Worm (Caenorhabditis elegans) whole organism, L3 larva: ENCODE data around the gene dyf-6.

Experiments
- ZK546.5 ChIP-seq: sonication (generic microtip); optimal IDR thresholded peaks from 2 replicates; lab custom pipeline; 2017; ENCODE audit warnings: missing biosample characterization, missing genetic modification characterization
- aly-2 ChIP-seq: fragments of 150-350 bp; optimal IDR thresholded peaks from 2 replicates; lab custom pipeline; 2014; ENCODE audit warnings: missing biosample characterization, missing genetic modification characterization
- ama-1 ChIP-seq: fragments of 150-350 bp; optimal IDR thresholded peaks from 2 replicates; lab custom pipeline; 2018
- fkh-10 ChIP-seq: sonication (generic microtip); optimal IDR thresholded peaks from 2 replicates; lab custom pipeline; 2017; ENCODE audit warnings: missing biosample characterization, missing genetic modification reagents, missing genetic modification characterization
- lin-15B ChIP-seq: fragments of 150-350 bp; optimal IDR thresholded peaks from 2 replicates; lab custom pipeline; 2014; ENCODE audit warnings: missing biosample characterization, missing genetic modification characterization
- lin-39 ChIP-seq: fragments of 150-350 bp; optimal IDR thresholded peaks from 2 replicates; lab custom pipeline; 2018; ENCODE audit warnings: missing biosample characterization, missing genetic modification reagents, missing genetic modification characterization
- nhr-11 ChIP-seq: fragments of 150-350 bp; optimal IDR thresholded peaks from 2 replicates; lab custom pipeline; 2014; ENCODE audit warnings: missing biosample characterization, missing genetic modification characterization
- nhr-12 ChIP-seq: fragments of 150-350 bp; optimal IDR thresholded peaks from 2 replicates; lab custom pipeline; 2014; ENCODE audit warnings: missing biosample characterization, missing genetic modification characterization
- nhr-23 ChIP-seq: fragments of 150-350 bp; optimal IDR thresholded peaks from 2 replicates; lab custom pipeline; 2014; ENCODE audit warnings: missing biosample characterization, missing genetic modification reagents, missing genetic modification characterization
- pqm-1 ChIP-seq: fragments of 150-350 bp; optimal IDR thresholded peaks from 2 replicates; lab custom pipeline; 2017; ENCODE audit warnings: missing biosample characterization, missing genetic modification characterization, inconsistent platforms
- unc-39 ChIP-seq: sonication (generic microtip); optimal IDR thresholded peaks from 4 replicates; lab custom pipeline; 2017; ENCODE audit warnings: missing biosample characterization, missing genetic modification characterization
- zag-1 ChIP-seq: fragments of 150-350 bp; optimal IDR thresholded peaks from 2 replicates; lab custom pipeline; 2014; ENCODE audit warnings: missing biosample characterization, missing genetic modification characterization

- TF ChIP-seq aly-2 (tag; lab: Kevin White, UChicago) (no peak), lin-15B (tag; lab: Kevin White, UChicago) (no peak), fkh-10 (GFP tag; lab: Kevin White, UChicago) (no peak), nhr-11 (tag; lab: Kevin White, UChicago) (no peak), nhr-12 (no peak), lin-39 (tag; lab: Kevin White, UChicago) (no peak), ZK546.5 (tag; lab: Kevin White, UChicago) (no peak), nhr-23 (tag; lab: Kevin White, UChicago) (no peak), pqm-1 (tag; lab: Kevin White, UChicago) (no peak), unc-39 (tag; lab: Kevin White, UChicago) (no peak), zag-1 (no peak), ama-1 (lab: Kevin White, UChicago) (no peak)
These were observed 38.4 kb upstream of the dyf-6 start for ce11 chrX:10424744-10425143.
